Worm (Caenorhabditis elegans): ENCODE data around the gene nhr-152.

DNA sequence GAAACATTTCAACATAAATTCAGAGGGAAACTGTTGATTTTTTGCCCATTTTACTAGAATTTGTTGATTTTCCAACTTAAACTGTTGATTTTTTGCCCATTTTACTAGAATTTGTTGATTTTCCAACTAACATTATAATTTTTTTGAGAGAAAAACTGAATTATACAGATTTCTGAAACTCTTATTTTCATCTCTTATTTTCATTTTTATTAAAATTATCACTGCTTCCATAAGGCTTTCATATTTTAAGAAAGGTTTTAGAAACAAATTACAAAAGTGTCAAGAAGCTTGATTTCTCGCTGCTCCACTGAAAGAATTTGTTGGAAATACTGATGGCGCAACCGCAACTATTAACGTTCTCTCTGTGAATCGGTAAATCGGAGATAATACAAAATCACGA is 36.2 kb upstream of the nhr-152 start:
- TF ChIP-seq pha-4 (tag; optimal IDR thresholded peaks at IDR 0.05) (no peak), nhr-12 (tag; optimal IDR thresholded peaks at IDR 0.05) (no peak), lsy-12 (tag; optimal IDR thresholded peaks at IDR 0.05) (no peak), skn-1 (tag; optimal IDR thresholded peaks at IDR 0.05) (no peak), nhr-28 (tag; optimal IDR thresholded peaks at IDR 0.05) (no peak), ztf-11 (tag; optimal IDR thresholded peaks at IDR 0.05) (no peak), nhr-67 (tag; optimal IDR thresholded peaks at IDR 0.05) (no peak)

All from whole organism, L3 larva.